Worm (Caenorhabditis elegans) whole organism, young adult: ENCODE results near the gene gpa-9.

Source experiments
- F10E7.11 ChIP-seq: sonication (generic microtip); optimal IDR thresholded peaks from 2 replicates; lab custom pipeline; 2017; ENCODE audit warnings: mild to moderate bottlenecking, missing genetic modification characterization, moderate library complexity, missing compliant biosample characterization
- fkh-3 ChIP-seq: sonication (generic microtip); optimal IDR thresholded peaks from 2 replicates; lab custom pipeline; 2016; ENCODE audit warnings: mild to moderate bottlenecking, missing genetic modification characterization, missing compliant biosample characterization
- pha-4 ChIP-seq: fragments of 150-350 bp; sonication (generic microtip); optimal IDR thresholded peaks from 2 replicates; lab custom pipeline; 2014; ENCODE audit warnings: missing biosample characterization, missing genetic modification reagents, missing genetic modification characterization
- somi-1 ChIP-seq: fragments of 200-800 bp; sonication (Bioruptor generic); optimal IDR thresholded peaks from 2 replicates; lab custom pipeline; 2018; ENCODE audit warnings: mild to moderate bottlenecking, missing genetic modification characterization, missing compliant biosample characterization
- xnd-1 ChIP-seq: sonication (generic microtip); optimal IDR thresholded peaks from 2 replicates; lab custom pipeline; 2016; ENCODE audit warnings: missing genotype, missing genetic modification reagents, missing genetic modification characterization, missing compliant biosample characterization

ce11 chrV:12663386-12663785 is 14.3 kb upstream of the gpa-9 start:
- no peak for TF ChIP-seq fkh-3 (tag; lab: Kevin White, UChicago)
- no peak for TF ChIP-seq somi-1 (GFP tag; lab: Kevin White, UChicago)
- no peak for TF ChIP-seq pha-4 (tag; lab: Kevin White, UChicago)
- TF ChIP-seq xnd-1 (tag; lab: Kevin White, UChicago), result no peak
- no peak for TF ChIP-seq F10E7.11 (tag; lab: Kevin White, UChicago)
